Worm (Caenorhabditis elegans): ENCODE measurements around the gene lsm-5.

lsm-5 gene

ce11 chrV:15547727-15548126 lies 22.5 kb upstream of the lsm-5 start:
- TF ChIP-seq nhr-120 (GFP tag; IDR thresholded peaks at IDR 0.05), result 0 out of 2 replicates have a peak, but pooled peaks have one; percentile 67
- TF ChIP-seq snpc-4 (GFP tag; optimal IDR thresholded peaks at IDR 0.05), result peak; percentile 50
- peak in 1 of 4 experiments; percentile 43 for TF ChIP-seq snpc-4 (tag; optimal IDR thresholded peaks at IDR 0.05)
- 0 out of 2 replicates have a peak, but pooled peaks have one; percentile 56 for TF ChIP-seq ztf-25 (GFP tag; IDR thresholded peaks at IDR 0.05)
- no peak for TF ChIP-seq ama-1 (optimal IDR thresholded peaks at IDR 0.05)
- peak in 1 of 2 experiments; percentile 43 for TF ChIP-seq ama-1 (GFP tag; optimal IDR thresholded peaks at IDR 0.05)
- TF ChIP-seq hmg-1.2 (GFP tag; IDR thresholded peaks at IDR 0.05), result no peak; the same call in 1 of the 2 replicates
- TF ChIP-seq dpl-1 (GFP tag; optimal IDR thresholded peaks at IDR 0.05), result no peak
- peak; percentile 93 for TF ChIP-seq lin-26 (GFP tag; IDR thresholded peaks at IDR 0.05)
- TF ChIP-seq tlf-1 (GFP tag; optimal IDR thresholded peaks at IDR 0.05), result no peak
- 0 out of 2 replicates have a peak, but pooled peaks have one; percentile 14 for TF ChIP-seq mcd-1 (GFP tag; IDR thresholded peaks at IDR 0.05)
- peak; percentile 49 for TF ChIP-seq nhr-179 (tag; optimal IDR thresholded peaks at IDR 0.05)
- no peak for TF ChIP-seq pha-4 (tag; optimal IDR thresholded peaks at IDR 0.05)
- TF ChIP-seq mes-4 (tag; optimal IDR thresholded peaks at IDR 0.05), result peak; percentile 7
- peak; percentile 43 for TF ChIP-seq attf-5 (GFP tag; optimal IDR thresholded peaks at IDR 0.05)
- 0 out of 2 replicates have a peak, but pooled peaks have one; percentile 69 for TF ChIP-seq F37B4.10 (GFP tag; IDR thresholded peaks at IDR 0.05)
- TF ChIP-seq F57C9.4 (tag; optimal IDR thresholded peaks at IDR 0.05), result no peak
- peak; percentile 16 for TF ChIP-seq snpc-1.3 (tag; optimal IDR thresholded peaks at IDR 0.05; ENCODE audit: insufficient read depth)
- TF ChIP-seq madf-8 (GFP tag; conservative IDR thresholded peaks at IDR 0.05), result no peak
- peak; percentile 54 for TF ChIP-seq ZK185.1 (tag; optimal IDR thresholded peaks at IDR 0.05; ENCODE audit: poor library complexity, severe bottlenecking)
- TF ChIP-seq somi-1 (GFP tag; optimal IDR thresholded peaks at IDR 0.05), result no peak
- no peak for TF ChIP-seq ceh-79 (tag; optimal IDR thresholded peaks at IDR 0.05)
- TF ChIP-seq ceh-91 (GFP tag; IDR thresholded peaks at IDR 0.05), result no peak
- no peak for TF ChIP-seq nfyb-1 (GFP tag; IDR thresholded peaks at IDR 0.05)
- TF ChIP-seq ceh-40 (GFP tag; IDR thresholded peaks at IDR 0.05), result no peak; the same call in 1 of the 2 replicates
- TF ChIP-seq F10E7.11 (tag; optimal IDR thresholded peaks at IDR 0.05), result no peak
- TF ChIP-seq T26A5.8 (tag; optimal IDR thresholded peaks at IDR 0.05), result no peak
- TF ChIP-seq rec-8 (tag; optimal IDR thresholded peaks at IDR 0.05), result peak; percentile 16 to 43
- TF ChIP-seq ceh-100 (GFP tag; IDR thresholded peaks at IDR 0.05), result 0 out of 2 replicates have a peak, but pooled peaks have one; percentile 18
- TF ChIP-seq hsf-1 (GFP tag; IDR thresholded peaks at IDR 0.05), result peak; percentile 51; the same call in 1 of the 2 replicates
- TF ChIP-seq ceh-27 (GFP tag; optimal IDR thresholded peaks at IDR 0.05), result peak; percentile 15
- peak; percentile 61 for TF ChIP-seq ztf-18 (tag; optimal IDR thresholded peaks at IDR 0.05)
- peak; percentile 22 for TF ChIP-seq nhr-80 (tag; optimal IDR thresholded peaks at IDR 0.05)
- TF ChIP-seq madf-10 (tag; optimal IDR thresholded peaks at IDR 0.05), result peak; percentile 46
- 0 out of 2 replicates have a peak, but pooled peaks have one; percentile 49 for TF ChIP-seq Y95B8A.8 (GFP tag; IDR thresholded peaks at IDR 0.05)
- TF ChIP-seq die-1 (tag; optimal IDR thresholded peaks at IDR 0.05), result peak; percentile 76
- no peak for TF ChIP-seq lsy-27 (tag; optimal IDR thresholded peaks at IDR 0.05; ENCODE audit: borderline replicate concordance, insufficient read depth)
- TF ChIP-seq let-607 (tag; optimal IDR thresholded peaks at IDR 0.05), result peak in 1 of 2 experiments; percentile 20
- 0 out of 2 replicates have a peak, but pooled peaks have one; percentile 59 for TF ChIP-seq Y56A3A.18 (GFP tag; IDR thresholded peaks at IDR 0.05)
- TF ChIP-seq dox-1 (GFP tag; IDR thresholded peaks at IDR 0.05), result peak; percentile 46; the same call in 1 of the 2 replicates
- 0 out of 2 replicates have a peak, but pooled peaks have one; percentile 56 for TF ChIP-seq pbrm-1 (GFP tag; IDR thresholded peaks at IDR 0.05)
- peak; percentile 95 for TF ChIP-seq tbp1 (GFP tag; optimal IDR thresholded peaks at IDR 0.05)
- TF ChIP-seq rpc-1 (optimal IDR thresholded peaks at IDR 0.05), result peak; percentile 75
- TF ChIP-seq rpc-1 (tag; optimal IDR thresholded peaks at IDR 0.05), result peak; percentile 87
- TF ChIP-seq hrde-1 (tag; optimal IDR thresholded peaks at IDR 0.05; ENCODE audit: borderline replicate concordance), result no peak
- TF ChIP-seq zim-3 (tag; optimal IDR thresholded peaks at IDR 0.05), result peak; percentile 13
- no peak for TF ChIP-seq zfh-2 (GFP tag; conservative IDR thresholded peaks at IDR 0.05)
- peak; percentile 7 for TF ChIP-seq lin-54 (GFP tag; optimal IDR thresholded peaks at IDR 0.05)

Data from whole organism, young adult.